Worm (Caenorhabditis elegans) whole organism, mixed stage, embryonic: ENCODE measurements around the gene Y61A9LA.1.
"Not testable (repeated sequence)": the region's sequence is repeated elsewhere in the genome, so short reads cannot be mapped to it uniquely, and the experiment has no call there.

ENCODE experiments used
- M03D4.4 ChIP-seq: sonication (generic microtip); optimal IDR thresholded peaks from 2 replicates; lab custom pipeline; 2017; ENCODE audit warnings: mild to moderate bottlenecking, missing genetic modification characterization, missing compliant biosample characterization
- bed-3 ChIP-seq: fragments of 200-800 bp; sonication (Bioruptor generic); optimal IDR thresholded peaks from 3 replicates; lab custom pipeline; 2018; ENCODE audit warnings: mild to moderate bottlenecking, missing genetic modification characterization, moderate library complexity, missing compliant biosample characterization
- blmp-1 ChIP-seq: fragments of 150-350 bp; optimal IDR thresholded peaks from 2 replicates; lab custom pipeline; 2014; ENCODE audit warnings: missing biosample characterization, missing genetic modification characterization
- ceh-39 ChIP-seq: fragments of 150-350 bp; optimal IDR thresholded peaks from 2 replicates; lab custom pipeline; 2014; ENCODE audit warnings: missing biosample characterization, missing genetic modification characterization
- ceh-83 ChIP-seq: fragments of 200-800 bp; sonication (Bioruptor generic); optimal IDR thresholded peaks from 2 replicates; lab custom pipeline; 2018; ENCODE audit warnings: mild to moderate bottlenecking, missing genetic modification characterization, missing compliant biosample characterization
- ces-1 ChIP-seq: fragments of 150-350 bp; optimal IDR thresholded peaks from 2 replicates; lab custom pipeline; 2014; ENCODE audit warnings: missing biosample characterization, missing genetic modification reagents, missing genetic modification characterization
- drap-1 ChIP-seq: fragments of 200-800 bp; sonication (Bioruptor generic); optimal IDR thresholded peaks from 3 replicates; lab custom pipeline; 2018; ENCODE audit warnings: mild to moderate bottlenecking, missing genetic modification characterization, missing compliant biosample characterization
- elt-1 ChIP-seq: sonication (generic microtip); optimal IDR thresholded peaks from 2 replicates; lab custom pipeline; 2017; ENCODE audit warnings: missing genetic modification characterization, mild to moderate bottlenecking, missing compliant biosample characterization, antibody characterized with exemption, moderate library complexity, borderline replicate concordance; ENCODE audit not compliant: insufficient read depth
- elt-3 ChIP-seq: fragments of 150-350 bp; optimal IDR thresholded peaks from 2 replicates; lab custom pipeline; 2014; ENCODE audit warnings: missing biosample characterization, missing genetic modification characterization
- flh-1 ChIP-seq: fragments of 200-800 bp; sonication (Bioruptor generic); optimal IDR thresholded peaks from 2 replicates; lab custom pipeline; 2018; ENCODE audit warnings: mild to moderate bottlenecking, missing genetic modification characterization, moderate library complexity, missing compliant biosample characterization
- ham-2 ChIP-seq: fragments of 200-800 bp; sonication (Bioruptor generic); optimal IDR thresholded peaks from 2 replicates; lab custom pipeline; 2018; ENCODE audit warnings: mild to moderate bottlenecking, missing genetic modification characterization, missing compliant biosample characterization
- hlh-1 ChIP-seq: fragments of 150-350 bp; optimal IDR thresholded peaks from 2 replicates; lab custom pipeline; 2014; ENCODE audit warnings: missing biosample characterization, missing genetic modification reagents, missing genetic modification characterization
- lin-13 ChIP-seq: fragments of 150-350 bp; optimal IDR thresholded peaks from 2 replicates; lab custom pipeline; 2014; ENCODE audit warnings: missing biosample characterization, missing genetic modification characterization
- lin-32 ChIP-seq: fragments of 200-800 bp; sonication (Bioruptor generic); optimal IDR thresholded peaks from 2 replicates; lab custom pipeline; 2018; ENCODE audit warnings: mild to moderate bottlenecking, missing genetic modification characterization, missing compliant biosample characterization
- mab-5 ChIP-seq: fragments of 150-350 bp; optimal IDR thresholded peaks from 2 replicates; lab custom pipeline; 2014; ENCODE audit warnings: missing biosample characterization, missing genetic modification characterization
- mep-1 ChIP-seq: fragments of 150-350 bp; optimal IDR thresholded peaks from 2 replicates; lab custom pipeline; 2017; ENCODE audit warnings: missing biosample characterization, missing genetic modification reagents, missing genetic modification characterization, inconsistent platforms
- mls-2 ChIP-seq: sonication (generic microtip); optimal IDR thresholded peaks from 2 replicates; lab custom pipeline; 2016; ENCODE audit warnings: mild to moderate bottlenecking, missing genetic modification characterization, moderate library complexity, missing compliant biosample characterization
- nhr-12 ChIP-seq: fragments of 150-350 bp; optimal IDR thresholded peaks from 2 replicates; lab custom pipeline; 2014; ENCODE audit warnings: missing biosample characterization, missing genetic modification characterization
- nhr-2 ChIP-seq: fragments of 150-350 bp; optimal IDR thresholded peaks from 2 replicates; lab custom pipeline; 2014; ENCODE audit warnings: missing biosample characterization, missing genetic modification characterization
- nhr-237 ChIP-seq: fragments of 150-350 bp; optimal IDR thresholded peaks from 2 replicates; lab custom pipeline; 2014; ENCODE audit warnings: missing biosample characterization, missing genetic modification characterization
- nhr-76 ChIP-seq: sonication (generic microtip); optimal IDR thresholded peaks from 2 replicates; lab custom pipeline; 2017; ENCODE audit warnings: missing biosample characterization, missing genetic modification characterization
- pha-4 ChIP-seq: fragments of 150-350 bp; optimal IDR thresholded peaks from 2 replicates; lab custom pipeline; 2018; ENCODE audit warnings: missing biosample characterization, missing genetic modification reagents, missing genetic modification characterization
- sem-2 ChIP-seq: fragments of 200-800 bp; sonication (Bioruptor generic); optimal IDR thresholded peaks from 2 replicates; lab custom pipeline; 2018; ENCODE audit warnings: mild to moderate bottlenecking, missing genetic modification characterization, missing compliant biosample characterization
- snpc-4 ChIP-seq: fragments of 150-350 bp; optimal IDR thresholded peaks from 2 replicates; lab custom pipeline; 2014; ENCODE audit warnings: missing biosample characterization, missing genetic modification characterization
- sptf-1 ChIP-seq: sonication (generic microtip); optimal IDR thresholded peaks from 2 replicates; lab custom pipeline; 2017; ENCODE audit warnings: mild to moderate bottlenecking, missing genetic modification characterization, moderate library complexity, missing compliant biosample characterization
- tbx-8 ChIP-seq: fragments of 200-800 bp; sonication (Bioruptor generic); optimal IDR thresholded peaks from 2 replicates; lab custom pipeline; 2018; ENCODE audit warnings: mild to moderate bottlenecking, missing genetic modification characterization, moderate library complexity, missing compliant biosample characterization
- unc-120 ChIP-seq: sonication (generic microtip); optimal IDR thresholded peaks from 2 replicates; lab custom pipeline; 2017; ENCODE audit warnings: missing genetic modification characterization, missing compliant biosample characterization; ENCODE audit not compliant: poor library complexity, severe bottlenecking
- unc-39 ChIP-seq: fragments of 150-350 bp; optimal IDR thresholded peaks from 2 replicates; lab custom pipeline; 2014; ENCODE audit warnings: missing biosample characterization, missing genetic modification characterization
- unc-62 ChIP-seq: fragments of 150-350 bp; optimal IDR thresholded peaks from 2 replicates; lab custom pipeline; 2014; ENCODE audit warnings: missing biosample characterization, missing genetic modification reagents, missing genetic modification characterization
- ztf-11 ChIP-seq: fragments of 150-350 bp; optimal IDR thresholded peaks from 2 replicates; lab custom pipeline; 2014; ENCODE audit warnings: missing biosample characterization, missing genetic modification characterization

The Y61A9LA.1 gene

ce11 chrV:4550459-4550858, 34.6 kb upstream of the Y61A9LA.1 start:
- TF ChIP-seq nhr-237 (no peak), elt-3 (peak; percentile 28), M03D4.4 (no peak), ceh-39 (tag; lab: Kevin White, UChicago) (no peak), sptf-1 (tag; lab: Kevin White, UChicago) (no peak), elt-1 (tag; lab: Kevin White, UChicago) (peak; percentile 1), snpc-4 (tag; lab: Kevin White, UChicago) (no peak), flh-1 (GFP tag; lab: Kevin White, UChicago) (no peak), ham-2 (GFP tag; lab: Kevin White, UChicago) (peak; percentile 87), lin-32 (GFP tag; lab: Kevin White, UChicago) (no peak), ces-1 (no peak), mep-1 (no peak), pha-4 (tag; lab: Kevin White, UChicago) (peak; percentile 16), mab-5 (tag; lab: Kevin White, UChicago) (no peak), lin-13 (no peak), unc-39 (tag; lab: Kevin White, UChicago) (no peak), unc-62 (peak; percentile 47), blmp-1 (no peak), unc-120 (tag; lab: Kevin White, UChicago) (peak; percentile 52), hlh-1 (peak; percentile 43), sem-2 (GFP tag; lab: Kevin White, UChicago) (no peak), ztf-11 (tag; lab: Kevin White, UChicago) (no peak), nhr-2 (tag; lab: Kevin White, UChicago) (peak; percentile 67)

DNA sequence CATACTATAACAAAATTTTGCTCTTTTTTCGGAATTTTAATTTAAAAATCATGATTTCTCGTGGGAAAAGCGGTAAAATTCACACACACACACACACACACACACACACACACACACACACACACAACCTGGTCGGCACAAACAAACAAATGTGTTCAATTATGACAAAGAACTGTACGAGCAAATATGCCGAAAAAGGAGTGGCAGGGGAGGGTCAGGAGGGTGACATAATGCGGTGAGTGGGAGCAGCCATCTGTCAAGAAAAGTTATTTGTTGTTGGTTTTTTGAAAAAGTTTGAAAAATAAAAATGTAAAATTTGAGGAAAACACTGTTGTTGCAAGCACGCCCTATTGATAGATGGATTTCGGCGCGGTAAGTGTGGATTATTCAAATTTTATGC, 33.2 kb upstream of the Y61A9LA.1 start:
- TF ChIP-seq mep-1 (no peak), nhr-2 (tag; lab: Kevin White, UChicago) (peak; percentile 56)

ce11 chrV:4552394-4553096, 32.6 kb upstream of the Y61A9LA.1 start:
- TF ChIP-seq ces-1: peak; percentile 3

ce11 chrV:4553572-4553971, 31.5 kb upstream of the Y61A9LA.1 start, which contains the start of gene Y61A9LA.12:
TSS of gene Y61A9LA.12 (plus strand) at chrV:4553872.
- not testable (repeated sequence) for TF ChIP-seq hlh-1; unc-62; flh-1 (GFP tag; lab: Kevin White, UChicago)

- TF ChIP-seq ztf-11 (tag; lab: Kevin White, UChicago) (no peak), drap-1 (GFP tag; lab: Kevin White, UChicago) (no peak), ces-1 (no peak), sem-2 (GFP tag; lab: Kevin White, UChicago) (no peak), bed-3 (GFP tag; lab: Kevin White, UChicago) (no peak), unc-62 (no peak), lin-32 (GFP tag; lab: Kevin White, UChicago) (no peak), blmp-1 (no peak), tbx-8 (no peak), nhr-12 (tag; lab: Kevin White, UChicago) (no peak), ceh-83 (no peak), nhr-237 (no peak), ham-2 (GFP tag; lab: Kevin White, UChicago) (no peak), mls-2 (tag; lab: Kevin White, UChicago) (no peak), nhr-76 (tag; lab: Kevin White, UChicago) (no peak), elt-3 (no peak)
These were observed 25.4 kb upstream of the Y61A9LA.1 start, which contains the start of gene Y61A9LA.7 for ce11 chrV:4559701-4560100. TSS of gene Y61A9LA.7 (minus strand) at chrV:4559801.

DNA sequence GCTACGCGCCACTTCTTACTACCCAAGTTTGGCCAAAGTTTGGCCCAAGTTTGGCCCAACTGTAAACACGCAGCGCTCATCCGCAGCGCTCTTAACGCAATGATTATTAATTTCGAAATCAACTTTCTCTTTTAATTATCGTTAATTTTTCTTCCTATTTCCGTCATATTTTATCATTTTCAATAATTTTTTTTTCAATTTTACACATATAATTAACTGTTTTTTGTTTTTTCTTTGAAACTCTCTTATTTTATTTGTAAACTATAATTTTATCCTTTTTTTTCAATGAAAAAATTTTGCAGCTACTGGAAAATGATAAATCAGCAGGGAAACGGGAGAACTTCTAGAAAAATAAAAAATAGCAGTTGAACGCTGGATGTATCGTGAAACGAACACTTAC, 24.7 kb upstream of the Y61A9LA.1 start, which contains the start of gene Y61A9LA.4:
Gene Y61A9LA.4 (plus strand): TSS at position 301 of the 400 bp plus-strand sequence.
- TF ChIP-seq ceh-39, nhr-76, unc-39 (tag; lab: Kevin White, UChicago): not testable (repeated sequence)
